Worm (Caenorhabditis elegans) whole organism, early embryonic: Measurements from ENCODE around the gene F28H6.4.

ENCODE experiments used
- F13C5.2 ChIP-seq: sonication (generic microtip); optimal IDR thresholded peaks from 2 replicates; lab custom pipeline; 2017; ENCODE audit warnings: mild to moderate bottlenecking, missing genetic modification characterization, inconsistent platforms, missing compliant biosample characterization
- aly-1 ChIP-seq: sonication (generic microtip); optimal IDR thresholded peaks from 2 replicates; lab custom pipeline; 2016; ENCODE audit warnings: missing genetic modification characterization, missing compliant biosample characterization
- ama-1 ChIP-seq: fragments of 150-350 bp; optimal IDR thresholded peaks from 2 replicates; lab custom pipeline; 2014
- ets-7 ChIP-seq: sonication (generic microtip); optimal IDR thresholded peaks from 2 replicates; lab custom pipeline; 2016; ENCODE audit warnings: missing genotype, missing genetic modification characterization, missing compliant biosample characterization
- flt-1 ChIP-seq: fragments of 200-800 bp; sonication (Bioruptor generic); IDR thresholded peaks from 2 replicates; pipeline ENCODE4 v1.3.6; 2022; ENCODE audit warnings: missing genetic modification characterization, missing compliant biosample characterization
- sea-1 ChIP-seq: fragments of 200-800 bp; sonication (Bioruptor generic); conservative IDR thresholded peaks from 2 replicates; pipeline ENCODE4 v1.3.6; 2022; ENCODE audit warnings: missing genetic modification characterization, missing compliant biosample characterization
- tbx-37 ChIP-seq: fragments of 200-800 bp; sonication (Bioruptor generic); conservative IDR thresholded peaks from 2 replicates; pipeline ENCODE4 v1.3.6; 2022; ENCODE audit warnings: missing genetic modification reagents, missing genetic modification characterization, missing compliant biosample characterization

DNA sequence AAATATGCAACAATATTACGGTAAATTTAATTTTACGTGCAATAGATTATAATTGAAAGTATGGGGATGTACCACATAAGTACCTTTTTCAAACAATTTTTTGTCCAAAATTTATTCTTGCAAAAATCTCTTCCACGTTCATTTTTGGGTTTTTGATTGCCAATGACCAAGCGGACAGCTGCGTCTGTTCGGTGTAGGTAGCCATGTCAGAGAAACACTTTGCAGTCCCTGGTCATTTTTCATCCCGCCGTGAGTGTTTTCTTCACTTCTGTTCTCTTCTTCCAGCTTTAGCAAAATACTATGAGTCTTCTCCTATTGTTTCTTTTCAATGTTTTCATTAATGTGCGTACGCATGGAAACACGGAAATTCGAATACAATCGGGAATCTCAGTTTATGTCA is 37.6 kb upstream of the F28H6.4 start, which contains the start of gene dsl-4:
- TF ChIP-seq ama-1 (no peak), ets-7 (tag; lab: Kevin White, UChicago) (no peak), tbx-37 (no peak), F13C5.2 (tag; lab: Kevin White, UChicago) (no peak), flt-1 (GFP tag; lab: Robert Waterston, UW) (no peak), sea-1 (GFP tag; lab: Robert Waterston, UW) (no peak), aly-1 (no peak)
